Comparison of ENCODE assay signal across 1 fruit fly cellular context in the genomic region with DNA sequence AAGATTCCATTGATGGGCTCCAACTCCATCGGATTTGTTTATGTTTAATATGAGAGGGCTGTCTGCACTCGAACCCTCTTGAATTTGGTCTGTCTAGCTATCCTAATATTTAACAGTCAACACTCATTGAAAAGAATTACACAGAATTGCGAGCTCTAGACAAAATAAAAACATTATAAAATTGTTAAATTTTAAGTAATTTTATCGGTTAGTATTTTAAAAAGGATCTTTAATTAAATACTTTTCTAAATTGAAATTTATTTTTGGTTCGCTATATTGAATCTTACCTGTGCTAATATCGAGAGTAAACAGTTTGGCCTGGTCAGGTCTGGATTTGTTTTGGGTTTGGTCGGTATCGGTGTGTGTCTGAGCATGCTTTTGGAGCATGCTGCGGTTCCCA.
TF ChIP-seq lines count a peak whose summit lies in the region.

No protein-coding gene starts in this region.

TF ChIP-seq in whole organism, embryonic, 481 proteins besides CTCF, POLR2A, EP300 and RAD21 (continued from another document and continues in another):
- TF ChIP-seq CG8290 (GFP tag; optimal IDR thresholded peaks at IDR 0.05; lab: Kevin White, UChicago) (no peak), CG8290 (tag; optimal IDR thresholded peaks at IDR 0.05; lab: Kevin White, UChicago) (peak in 1 of 2 experiments; percentile 16), cad (GFP tag; optimal IDR thresholded peaks at IDR 0.05; lab: Kevin White, UChicago) (no peak), HLHmδ (GFP tag; optimal IDR thresholded peaks at IDR 0.05; lab: Kevin White, UChicago) (no peak), psq (GFP tag; optimal IDR thresholded peaks at IDR 0.05; lab: Kevin White, UChicago) (no peak), CG9876 (GFP tag; optimal IDR thresholded peaks at IDR 0.05; lab: Kevin White, UChicago) (no peak), tll (GFP tag; optimal IDR thresholded peaks at IDR 0.05; lab: Kevin White, UChicago) (no peak), CG3838 (GFP tag; optimal IDR thresholded peaks at IDR 0.05; lab: Kevin White, UChicago) (no peak), CG7357 (GFP tag; IDR thresholded peaks at IDR 0.05; lab: Robert Waterston, UW) (peak; percentile 54; the same call in 1 of the 3 replicates), tin (GFP tag; optimal IDR thresholded peaks at IDR 0.05; lab: Kevin White, UChicago) (peak; percentile 54), GATAe (GFP tag; conservative IDR thresholded peaks at IDR 0.05; lab: Robert Waterston, UW) (no peak), CG14014 (GFP tag; IDR thresholded peaks at IDR 0.05; lab: Robert Waterston, UW) (peak; percentile 72; the same call in 1 of the 2 replicates), zen2 (GFP tag; IDR thresholded peaks at IDR 0.05; lab: Robert Waterston, UW; ENCODE audit: partially characterized antibody) (no peak), CG12155 (GFP tag; optimal IDR thresholded peaks at IDR 0.05; lab: Kevin White, UChicago) (peak; percentile 49), CG31224 (GFP tag; IDR thresholded peaks at IDR 0.05; lab: Robert Waterston, UW) (peak; percentile 63), CG12299 (tag; optimal IDR thresholded peaks at IDR 0.05; lab: Kevin White, UChicago) (peak; percentile 71), CG8359 (GFP tag; optimal IDR thresholded peaks at IDR 0.05; lab: Kevin White, UChicago; ENCODE audit: borderline replicate concordance) (no peak), dmrt11E (tag; optimal IDR thresholded peaks at IDR 0.05; lab: Kevin White, UChicago) (peak; percentile 67), vvl (GFP tag; IDR thresholded peaks at IDR 0.05; lab: Robert Waterston, UW) (peak; percentile 93), CG18262 (tag; optimal IDR thresholded peaks at IDR 0.05; lab: Kevin White, UChicago) (peak; percentile 72), CG13287 (GFP tag; IDR thresholded peaks at IDR 0.05; lab: Robert Waterston, UW; ENCODE audit: partially characterized antibody) (no peak), CG12236 (GFP tag; optimal IDR thresholded peaks at IDR 0.05; lab: Kevin White, UChicago) (no peak), Atf6 (GFP tag; IDR thresholded peaks at IDR 0.05; lab: Robert Waterston, UW) (peak; percentile 76), Rfx (GFP tag; IDR thresholded peaks at IDR 0.05; lab: Robert Waterston, UW) (peak; percentile 87), CG14710 (tag; optimal IDR thresholded peaks at IDR 0.05; lab: Kevin White, UChicago) (peak; percentile 48), Eip74EF (GFP tag; optimal IDR thresholded peaks at IDR 0.05; lab: Kevin White, UChicago) (peak in 1 of 2 experiments; percentile 60), Dad (GFP tag; optimal IDR thresholded peaks at IDR 0.05; lab: Kevin White, UChicago) (no peak), Hr51 (GFP tag; optimal IDR thresholded peaks at IDR 0.05; lab: Kevin White, UChicago) (peak in 1 of 2 experiments; percentile 88), Stat92E (GFP tag; optimal IDR thresholded peaks at IDR 0.05; lab: Kevin White, UChicago) (no peak), tgo (GFP tag; IDR thresholded peaks at IDR 0.05; lab: Robert Waterston, UW) (peak; percentile 92), CrebB (tag; optimal IDR thresholded peaks at IDR 0.05; lab: Kevin White, UChicago) (no peak), CG1647 (GFP tag; optimal IDR thresholded peaks at IDR 0.05; lab: Kevin White, UChicago) (peak; percentile 15), Nf-YA (GFP tag; IDR thresholded peaks at IDR 0.05; lab: Robert Waterston, UW) (peak; percentile 71), Nf-YB (GFP tag; optimal IDR thresholded peaks at IDR 0.05; lab: Kevin White, UChicago) (peak; percentile 30), Med (GFP tag; lab: Kevin White, UChicago) (peak; percentile 75), Dll (GFP tag; IDR thresholded peaks at IDR 0.05; lab: Robert Waterston, UW; ENCODE audit: partially characterized antibody) (no peak), CG12104 (GFP tag; optimal IDR thresholded peaks at IDR 0.05; lab: Kevin White, UChicago) (peak; percentile 56), B-H2 (GFP tag; optimal IDR thresholded peaks at IDR 0.05; lab: Kevin White, UChicago) (peak; percentile 76), emc (GFP tag; optimal IDR thresholded peaks at IDR 0.05; lab: Kevin White, UChicago) (no peak), gt (GFP tag; IDR thresholded peaks at IDR 0.05; lab: Robert Waterston, UW) (0 out of 2 replicates have a peak, but pooled peaks have one; percentile 44), bcd (GFP tag; optimal IDR thresholded peaks at IDR 0.05; lab: Kevin White, UChicago) (peak; percentile 57), sob (GFP tag; IDR thresholded peaks at IDR 0.05; lab: Robert Waterston, UW) (peak; percentile 87), HmgZ (tag; optimal IDR thresholded peaks at IDR 0.05; lab: Kevin White, UChicago) (peak; percentile 54), Poxn (GFP tag; IDR thresholded peaks at IDR 0.05; lab: Robert Waterston, UW) (no peak), CG10147 (GFP tag; optimal IDR thresholded peaks at IDR 0.05; lab: Kevin White, UChicago) (peak; percentile 78), gsb-n (tag; optimal IDR thresholded peaks at IDR 0.05; lab: Kevin White, UChicago) (peak; percentile 79), Blimp-1 (GFP tag; optimal IDR thresholded peaks at IDR 0.05; lab: Kevin White, UChicago) (peak; percentile 75), CG14667 (GFP tag; IDR thresholded peaks at IDR 0.05; lab: Robert Waterston, UW) (peak; percentile 64), twi (tag; optimal IDR thresholded peaks at IDR 0.05; lab: Kevin White, UChicago) (peak; percentile 57), CG5245 (GFP tag; optimal IDR thresholded peaks at IDR 0.05; lab: Kevin White, UChicago) (peak; percentile 23), Hmx (GFP tag; optimal IDR thresholded peaks at IDR 0.05; lab: Kevin White, UChicago) (peak; percentile 4), ewg (GFP tag; optimal IDR thresholded peaks at IDR 0.05; lab: Kevin White, UChicago) (peak; percentile 8), CG11247 (GFP tag; IDR thresholded peaks at IDR 0.05; lab: Robert Waterston, UW) (peak; percentile 73; the same call in 1 of the 2 replicates), CG43689 (GFP tag; IDR thresholded peaks at IDR 0.05; lab: Robert Waterston, UW) (no peak), gcm2 (GFP tag; optimal IDR thresholded peaks at IDR 0.05; lab: Kevin White, UChicago) (peak; percentile 7), PHDP (tag; optimal IDR thresholded peaks at IDR 0.05; lab: Kevin White, UChicago) (peak; percentile 77), zen (tag; optimal IDR thresholded peaks at IDR 0.05; lab: Kevin White, UChicago) (peak; percentile 45), CG11695 (GFP tag; IDR thresholded peaks at IDR 0.05; lab: Robert Waterston, UW) (peak; percentile 65; the same call in 2 of the 3 replicates), HHEX (GFP tag; optimal IDR thresholded peaks at IDR 0.05; lab: Kevin White, UChicago) (peak; percentile 61), pum (GFP tag; optimal IDR thresholded peaks at IDR 0.05; lab: Kevin White, UChicago) (no peak), slbo (GFP tag; IDR thresholded peaks at IDR 0.05; lab: Robert Waterston, UW) (peak; percentile 90), hbn (GFP tag; IDR thresholded peaks at IDR 0.05; lab: Robert Waterston, UW; ENCODE audit: partially characterized antibody) (no peak), CG15514 (GFP tag; optimal IDR thresholded peaks at IDR 0.05; lab: Kevin White, UChicago) (peak; percentile 29), CG3847 (GFP tag; IDR thresholded peaks at IDR 0.05; lab: Robert Waterston, UW) (peak; percentile 76), prd (optimal IDR thresholded peaks at IDR 0.05; lab: Kevin White, UChicago) (no peak), prd (GFP tag; IDR thresholded peaks at IDR 0.05; lab: Robert Waterston, UW) (peak; percentile 84), CG11093 (GFP tag; IDR thresholded peaks at IDR 0.05; lab: Robert Waterston, UW) (peak; percentile 59; the same call in 2 of the 3 replicates), ind (GFP tag; optimal IDR thresholded peaks at IDR 0.05; lab: Kevin White, UChicago) (peak; percentile 71), CG15011 (GFP tag; optimal IDR thresholded peaks at IDR 0.05; lab: Kevin White, UChicago) (peak; percentile 42), CG16815 (GFP tag; optimal IDR thresholded peaks at IDR 0.05; lab: Kevin White, UChicago) (peak; percentile 48), fu2 (GFP tag; optimal IDR thresholded peaks at IDR 0.05; lab: Kevin White, UChicago) (no peak), kni (GFP tag; optimal IDR thresholded peaks at IDR 0.05; lab: Kevin White, UChicago) (no peak), Asciz (GFP tag; optimal IDR thresholded peaks at IDR 0.05; lab: Kevin White, UChicago) (peak; percentile 56), CG10979 (tag; optimal IDR thresholded peaks at IDR 0.05; lab: Kevin White, UChicago) (peak; percentile 72), vnd (GFP tag; IDR thresholded peaks at IDR 0.05; lab: Robert Waterston, UW; ENCODE audit: partially characterized antibody) (no peak), CG6683 (GFP tag; optimal IDR thresholded peaks at IDR 0.05; lab: Kevin White, UChicago) (peak; percentile 40), CG9817 (tag; optimal IDR thresholded peaks at IDR 0.05; lab: Kevin White, UChicago) (peak; percentile 85), btn (GFP tag; optimal IDR thresholded peaks at IDR 0.05; lab: Kevin White, UChicago) (no peak), Adf1 (GFP tag; IDR thresholded peaks at IDR 0.05; lab: Robert Waterston, UW) (peak; percentile 58), wek (GFP tag; optimal IDR thresholded peaks at IDR 0.05; lab: Kevin White, UChicago) (no peak), CG17568 (GFP tag; optimal IDR thresholded peaks at IDR 0.05; lab: Kevin White, UChicago) (no peak), CG4424 (GFP tag; optimal IDR thresholded peaks at IDR 0.05; lab: Kevin White, UChicago) (peak; percentile 51), C15 (GFP tag; IDR thresholded peaks at IDR 0.05; lab: Robert Waterston, UW) (no peak), dmrt99B (tag; optimal IDR thresholded peaks at IDR 0.05; lab: Kevin White, UChicago) (peak; percentile 83), CG8765 (GFP tag; IDR thresholded peaks at IDR 0.05; lab: Robert Waterston, UW) (no peak; the same call in 1 of the 2 replicates), Dbx (GFP tag; IDR thresholded peaks at IDR 0.05; lab: Robert Waterston, UW) (peak; percentile 82), E2f2 (GFP tag; IDR thresholded peaks at IDR 0.05; lab: Robert Waterston, UW) (peak; percentile 32; the same call in 1 of the 2 replicates), gem (tag; optimal IDR thresholded peaks at IDR 0.05; lab: Kevin White, UChicago) (peak; percentile 80), nerfin-1 (tag; optimal IDR thresholded peaks at IDR 0.05; lab: Kevin White, UChicago) (peak; percentile 56), Antp (GFP tag; optimal IDR thresholded peaks at IDR 0.05; lab: Kevin White, UChicago) (peak; percentile 27), tup (GFP tag; optimal IDR thresholded peaks at IDR 0.05; lab: Kevin White, UChicago) (no peak), en (GFP tag; optimal IDR thresholded peaks at IDR 0.05; lab: Kevin White, UChicago) (no peak), CG11456 (GFP tag; IDR thresholded peaks at IDR 0.05; lab: Robert Waterston, UW) (peak; percentile 76; the same call in 2 of the 3 replicates), CG7928 (GFP tag; optimal IDR thresholded peaks at IDR 0.05; lab: Kevin White, UChicago) (peak; percentile 12), CG16779 (GFP tag; IDR thresholded peaks at IDR 0.05; lab: Robert Waterston, UW) (no peak), CG4404 (GFP tag; IDR thresholded peaks at IDR 0.05; lab: Robert Waterston, UW) (peak; percentile 62; the same call in 1 of the 2 replicates), ase (GFP tag; IDR thresholded peaks at IDR 0.05; lab: Robert Waterston, UW) (no peak; the same call in 2 of the 3 replicates), Dip2 (GFP tag; IDR thresholded peaks at IDR 0.05; lab: Robert Waterston, UW) (no peak), fru (optimal IDR thresholded peaks at IDR 0.05; lab: Kevin White, UChicago) (no peak), Hr39 (optimal IDR thresholded peaks at IDR 0.05; lab: Kevin White, UChicago) (no peak), CG7839 (tag; optimal IDR thresholded peaks at IDR 0.05; lab: Kevin White, UChicago) (peak; percentile 87), ara (GFP tag; IDR thresholded peaks at IDR 0.05; lab: Robert Waterston, UW) (peak; percentile 71), CG17612 (GFP tag; IDR thresholded peaks at IDR 0.05; lab: Robert Waterston, UW) (0 out of 2 replicates have a peak, but pooled peaks have one; percentile 53), dysf (GFP tag; IDR thresholded peaks at IDR 0.05; lab: Robert Waterston, UW) (peak; percentile 87), TFAM (GFP tag; optimal IDR thresholded peaks at IDR 0.05; lab: Kevin White, UChicago) (no peak), fd96Cb (tag; optimal IDR thresholded peaks at IDR 0.05; lab: Kevin White, UChicago) (peak; percentile 55), tap (tag; optimal IDR thresholded peaks at IDR 0.05; lab: Kevin White, UChicago) (peak; percentile 83), CG6272 (GFP tag; IDR thresholded peaks at IDR 0.05; lab: Robert Waterston, UW) (peak; percentile 33), cato (GFP tag; optimal IDR thresholded peaks at IDR 0.05; lab: Kevin White, UChicago; ENCODE audit: borderline replicate concordance) (no peak), vfl (GFP tag; optimal IDR thresholded peaks at IDR 0.05; lab: Kevin White, UChicago) (peak; percentile 7), CG12769 (tag; optimal IDR thresholded peaks at IDR 0.05; lab: Kevin White, UChicago) (peak; percentile 71), Awh (GFP tag; IDR thresholded peaks at IDR 0.05; lab: Robert Waterston, UW) (peak; percentile 65), Doc3 (GFP tag; IDR thresholded peaks at IDR 0.05; lab: Robert Waterston, UW; ENCODE audit: partially characterized antibody) (no peak), cwo (GFP tag; optimal IDR thresholded peaks at IDR 0.05; lab: Kevin White, UChicago) (peak; percentile 60), CG34224 (GFP tag; IDR thresholded peaks at IDR 0.05; lab: Robert Waterston, UW; ENCODE audit: partially characterized antibody) (no peak), abd-A (tag; optimal IDR thresholded peaks at IDR 0.05; lab: Kevin White, UChicago) (no peak), CG32532 (GFP tag; IDR thresholded peaks at IDR 0.05; lab: Robert Waterston, UW) (peak; percentile 80), Oaz (GFP tag; IDR thresholded peaks at IDR 0.05; lab: Robert Waterston, UW) (peak; percentile 58), Lpt (GFP tag; optimal IDR thresholded peaks at IDR 0.05; lab: Kevin White, UChicago) (no peak), dm (GFP tag; optimal IDR thresholded peaks at IDR 0.05; lab: Kevin White, UChicago) (no peak), H15 (GFP tag; IDR thresholded peaks at IDR 0.05; lab: Robert Waterston, UW) (peak; percentile 66), CG2712 (tag; optimal IDR thresholded peaks at IDR 0.05; lab: Kevin White, UChicago) (peak; percentile 86), hb (GFP tag; IDR thresholded peaks at IDR 0.05; lab: Robert Waterston, UW; ENCODE audit: partially characterized antibody) (no peak), CG8944 (GFP tag; optimal IDR thresholded peaks at IDR 0.05; lab: Kevin White, UChicago) (peak; percentile 22), ham (GFP tag; IDR thresholded peaks at IDR 0.05; lab: Robert Waterston, UW) (no peak), CG6689 (GFP tag; IDR thresholded peaks at IDR 0.05; lab: Robert Waterston, UW) (peak; percentile 78)
